Worm (Caenorhabditis elegans) whole organism, late embryonic: ENCODE results near the gene phat-3.

ENCODE experiments used
- ama-1 ChIP-seq: fragments of 150-350 bp; optimal IDR thresholded peaks from 2 replicates; lab custom pipeline; 2014
- lin-11 ChIP-seq: fragments of 200-800 bp; sonication (Bioruptor generic); optimal IDR thresholded peaks from 2 replicates; lab custom pipeline; 2018; ENCODE audit warnings: mild to moderate bottlenecking, missing genetic modification characterization, missing compliant biosample characterization

- TF ChIP-seq lin-11 (tag; lab: Kevin White, UChicago) (no peak), ama-1 (no peak)
Observed at ce11 chrV:4041853-4042424, 1.8 kb upstream of the phat-3 start, which contains the start of the genes C49G7.10 and irg-2.
